Worm (Caenorhabditis elegans) whole organism, young adult: ENCODE data around the gene B0416.11.

Source experiments
- B0261.1 ChIP-seq: sonication (generic microtip); optimal IDR thresholded peaks from 2 replicates; lab custom pipeline; 2016; ENCODE audit warnings: mild to moderate bottlenecking, missing genetic modification characterization, moderate library complexity, missing compliant biosample characterization
- C06A6.2 ChIP-seq: fragments of 200-800 bp; sonication (Bioruptor generic); conservative IDR thresholded peaks from 2 replicates; pipeline ENCODE4 v1.3.6; 2022; ENCODE audit warnings: missing genetic modification characterization, missing compliant biosample characterization
- C17E4.6 ChIP-seq: fragments of 200-800 bp; sonication (Bioruptor generic); IDR thresholded peaks from 2 replicates; pipeline ENCODE4 v1.3.6; 2022; ENCODE audit warnings: missing genetic modification reagents, missing genetic modification characterization, missing compliant biosample characterization
- F10E7.11 ChIP-seq: sonication (generic microtip); optimal IDR thresholded peaks from 2 replicates; lab custom pipeline; 2017; ENCODE audit warnings: mild to moderate bottlenecking, missing genetic modification characterization, moderate library complexity, missing compliant biosample characterization
- F49E8.2 ChIP-seq: sonication (generic microtip); optimal IDR thresholded peaks from 3 replicates; lab custom pipeline; 2017; ENCODE audit warnings: missing genetic modification characterization, mild to moderate bottlenecking, missing compliant biosample characterization, antibody characterized with exemption, moderate library complexity; ENCODE audit not compliant: insufficient read depth
- F52B5.7 ChIP-seq: sonication (generic microtip); optimal IDR thresholded peaks from 2 replicates; lab custom pipeline; 2016; ENCODE audit warnings: mild to moderate bottlenecking, missing genetic modification characterization, missing compliant biosample characterization
- F55B11.4 ChIP-seq: sonication (generic microtip); optimal IDR thresholded peaks from 2 replicates; lab custom pipeline; 2016; ENCODE audit warnings: missing compliant biosample characterization, missing genetic modification characterization, borderline replicate concordance; ENCODE audit not compliant: insufficient read depth
- K11D2.4 ChIP-seq: fragments of 200-800 bp; sonication (Bioruptor generic); IDR thresholded peaks from 2 replicates; pipeline ENCODE4 v1.3.6; 2022; ENCODE audit warnings: missing genetic modification reagents, missing genetic modification characterization, missing compliant biosample characterization
- T07F8.4 ChIP-seq: sonication (generic microtip); optimal IDR thresholded peaks from 2 replicates; lab custom pipeline; 2016; ENCODE audit warnings: mild to moderate bottlenecking, missing genetic modification characterization, moderate library complexity, missing compliant biosample characterization
- Y53G8AR.9 ChIP-seq: fragments of 200-800 bp; sonication (Bioruptor generic); conservative IDR thresholded peaks from 2 replicates; pipeline ENCODE4 v1.3.6; 2022; ENCODE audit warnings: missing genetic modification reagents, missing genetic modification characterization, missing compliant biosample characterization
- Y56A3A.18 ChIP-seq: fragments of 200-800 bp; sonication (Bioruptor generic); IDR thresholded peaks from 2 replicates; pipeline ENCODE4 v1.3.6; 2022; ENCODE audit warnings: missing genetic modification reagents, missing genetic modification characterization, missing compliant biosample characterization
- Y95B8A.8 ChIP-seq: fragments of 200-800 bp; sonication (Bioruptor generic); IDR thresholded peaks from 2 replicates; pipeline ENCODE4 v1.3.6; 2022; ENCODE audit warnings: missing genetic modification reagents, missing genetic modification characterization, missing compliant biosample characterization
- ZK185.1 ChIP-seq: sonication (generic microtip); optimal IDR thresholded peaks from 2 replicates; lab custom pipeline; 2016; ENCODE audit warnings: mild to moderate bottlenecking, missing genetic modification characterization, missing compliant biosample characterization; ENCODE audit not compliant: poor library complexity, severe bottlenecking
- akir-1 ChIP-seq: fragments of 200-800 bp; sonication (Bioruptor generic); optimal IDR thresholded peaks from 2 replicates; lab custom pipeline; 2018; ENCODE audit warnings: mild to moderate bottlenecking, missing genetic modification characterization, moderate library complexity, missing compliant biosample characterization
- atf-7 ChIP-seq: sonication (generic microtip); optimal IDR thresholded peaks from 2 replicates; lab custom pipeline; 2017; ENCODE audit warnings: mild to moderate bottlenecking, missing genetic modification characterization, missing compliant biosample characterization
- attf-3 ChIP-seq: fragments of 200-800 bp; sonication (Bioruptor generic); conservative IDR thresholded peaks from 2 replicates; pipeline ENCODE4 v1.3.6; 2022; ENCODE audit warnings: missing genetic modification reagents, missing genetic modification characterization, missing compliant biosample characterization
- cebp-1 ChIP-seq, 2 experiments: fragments of 200-800 bp in 1 of 2; sonication (Bioruptor generic) in 1 of 2; sonication (generic microtip) in 1 of 2; IDR thresholded peaks in 1 of 2; optimal IDR thresholded peaks in 1 of 2; 2 replicates each; pipeline versions ENCODE4 v1.3.6 to Lab custom; 2017 to 2022; ENCODE audit warnings: missing compliant biosample characterization in 2 of 2, missing genetic modification characterization in 2 of 2, mild to moderate bottlenecking in 1 of 2, missing genetic modification reagents in 1 of 2, moderate library complexity in 1 of 2
- ceh-40 ChIP-seq: fragments of 200-800 bp; sonication (Bioruptor generic); IDR thresholded peaks from 2 replicates; pipeline ENCODE4 v1.3.6; 2022; ENCODE audit warnings: missing genetic modification characterization, missing compliant biosample characterization
- ceh-58 ChIP-seq: fragments of 200-800 bp; sonication (Bioruptor generic); IDR thresholded peaks from 2 replicates; pipeline ENCODE4 v1.3.6; 2022; ENCODE audit warnings: missing genetic modification characterization, missing compliant biosample characterization
- ceh-79 ChIP-seq: sonication (generic microtip); optimal IDR thresholded peaks from 2 replicates; lab custom pipeline; 2017; ENCODE audit warnings: mild to moderate bottlenecking, missing genetic modification characterization, missing compliant biosample characterization
- efl-1 ChIP-seq: fragments of 150-350 bp; optimal IDR thresholded peaks from 2 replicates; lab custom pipeline; 2014; ENCODE audit warnings: missing biosample characterization, missing genetic modification reagents, missing genetic modification characterization
- egl-18 ChIP-seq: fragments of 200-800 bp; sonication (Bioruptor generic); IDR thresholded peaks from 2 replicates; pipeline ENCODE4 v1.3.6; 2022; ENCODE audit warnings: missing genetic modification reagents, missing genetic modification characterization, missing compliant biosample characterization
- gei-17 ChIP-seq: fragments of 200-800 bp; sonication (Bioruptor generic); optimal IDR thresholded peaks from 2 replicates; lab custom pipeline; 2018; ENCODE audit warnings: mild to moderate bottlenecking, missing genetic modification characterization, missing compliant biosample characterization
- hlh-12 ChIP-seq: sonication (generic microtip); optimal IDR thresholded peaks from 2 replicates; lab custom pipeline; 2016; ENCODE audit warnings: missing genetic modification characterization, missing compliant biosample characterization
- hlh-26 ChIP-seq: fragments of 200-800 bp; sonication (Bioruptor generic); conservative IDR thresholded peaks from 2 replicates; pipeline ENCODE4 v1.3.6; 2022; ENCODE audit warnings: missing genetic modification reagents, missing genetic modification characterization, missing compliant biosample characterization
- hmg-20 ChIP-seq: fragments of 200-800 bp; sonication (Bioruptor generic); IDR thresholded peaks from 2 replicates; pipeline ENCODE4 v1.3.6; 2022; ENCODE audit warnings: missing genetic modification reagents, missing genetic modification characterization, missing compliant biosample characterization
- lag-1 ChIP-seq: fragments of 200-800 bp; sonication (Bioruptor generic); IDR thresholded peaks from 2 replicates; pipeline ENCODE4 v1.3.6; 2022; ENCODE audit warnings: missing genetic modification reagents, missing genetic modification characterization, missing compliant biosample characterization
- let-607 ChIP-seq, 2 experiments: fragments of 200-800 bp in 1 of 2; sonication (Bioruptor generic) in 1 of 2; sonication (generic microtip) in 1 of 2; optimal IDR thresholded peaks; 2 replicates each; lab custom pipeline; 2016 to 2018; ENCODE audit warnings: mild to moderate bottlenecking in 2 of 2, missing compliant biosample characterization in 2 of 2, missing genetic modification characterization in 2 of 2, moderate library complexity in 2 of 2, missing genotype in 1 of 2
- lin-26 ChIP-seq: fragments of 200-800 bp; sonication (Bioruptor generic); IDR thresholded peaks from 2 replicates; pipeline ENCODE4 v1.3.6; 2022; ENCODE audit warnings: missing genetic modification reagents, missing genetic modification characterization, missing compliant biosample characterization
- lsy-27 ChIP-seq: sonication (generic microtip); optimal IDR thresholded peaks from 2 replicates; lab custom pipeline; 2017; ENCODE audit warnings: missing genetic modification characterization, mild to moderate bottlenecking, missing compliant biosample characterization, antibody characterized with exemption, missing genotype, borderline replicate concordance; ENCODE audit not compliant: insufficient read depth
- madf-10 ChIP-seq: sonication (generic microtip); optimal IDR thresholded peaks from 2 replicates; lab custom pipeline; 2016; ENCODE audit warnings: mild to moderate bottlenecking, missing genetic modification characterization, missing compliant biosample characterization
- madf-3 ChIP-seq: fragments of 200-800 bp; sonication (Bioruptor generic); IDR thresholded peaks from 2 replicates; pipeline ENCODE4 v1.3.6; 2022; ENCODE audit warnings: missing genetic modification reagents, missing genetic modification characterization, missing compliant biosample characterization
- madf-8 ChIP-seq: fragments of 200-800 bp; sonication (Bioruptor generic); conservative IDR thresholded peaks from 2 replicates; pipeline ENCODE4 v1.3.6; 2022; ENCODE audit warnings: missing genetic modification reagents, missing genetic modification characterization, missing compliant biosample characterization
- mcd-1 ChIP-seq: fragments of 200-800 bp; sonication (Bioruptor generic); IDR thresholded peaks from 2 replicates; pipeline ENCODE4 v1.3.6; 2022; ENCODE audit warnings: missing genetic modification reagents, missing genetic modification characterization, missing compliant biosample characterization
- mxl-1 ChIP-seq: sonication (generic microtip); optimal IDR thresholded peaks from 2 replicates; lab custom pipeline; 2016; ENCODE audit warnings: missing genetic modification characterization, missing compliant biosample characterization
- nhr-179 ChIP-seq: sonication (generic microtip); optimal IDR thresholded peaks from 2 replicates; lab custom pipeline; 2016; ENCODE audit warnings: mild to moderate bottlenecking, missing genetic modification characterization, missing compliant biosample characterization
- nhr-80 ChIP-seq: sonication (generic microtip); optimal IDR thresholded peaks from 2 replicates; lab custom pipeline; 2016; ENCODE audit warnings: missing genetic modification characterization, missing compliant biosample characterization
- rec-8 ChIP-seq, 2 experiments: sonication (generic microtip); optimal IDR thresholded peaks; 2 replicates each; lab custom pipeline; 2016; ENCODE audit warnings: mild to moderate bottlenecking in 2 of 2, missing genetic modification characterization in 2 of 2, missing genetic modification reagents in 2 of 2, missing genotype in 2 of 2, missing biosample characterization in 1 of 2, missing compliant biosample characterization in 1 of 2, moderate library complexity in 1 of 2
- sea-2 ChIP-seq: fragments of 200-800 bp; sonication (Bioruptor generic); IDR thresholded peaks from 2 replicates; pipeline ENCODE4 v1.3.6; 2022; ENCODE audit warnings: missing genetic modification characterization, missing compliant biosample characterization
- somi-1 ChIP-seq: fragments of 200-800 bp; sonication (Bioruptor generic); optimal IDR thresholded peaks from 2 replicates; lab custom pipeline; 2018; ENCODE audit warnings: mild to moderate bottlenecking, missing genetic modification characterization, missing compliant biosample characterization
- unc-62 ChIP-seq: fragments of 150-350 bp; optimal IDR thresholded peaks from 2 replicates; lab custom pipeline; 2014; ENCODE audit warnings: missing biosample characterization, missing genetic modification reagents, missing genetic modification characterization
- zfh-2 ChIP-seq: fragments of 200-800 bp; sonication (Bioruptor generic); conservative IDR thresholded peaks from 2 replicates; pipeline ENCODE4 v1.3.6; 2022; ENCODE audit warnings: missing genetic modification reagents, missing genetic modification characterization, missing compliant biosample characterization
- ztf-22 ChIP-seq: fragments of 200-800 bp; sonication (Bioruptor generic); optimal IDR thresholded peaks from 2 replicates; lab custom pipeline; 2018; ENCODE audit warnings: mild to moderate bottlenecking, missing genetic modification characterization, moderate library complexity, missing compliant biosample characterization
- ztf-26 ChIP-seq: sonication (generic microtip); optimal IDR thresholded peaks from 2 replicates; lab custom pipeline; 2017; ENCODE audit warnings: missing genetic modification characterization, missing compliant biosample characterization
- ztf-6 ChIP-seq: fragments of 200-800 bp; sonication (Bioruptor generic); IDR thresholded peaks from 2 replicates; pipeline ENCODE4 v1.3.6; 2022; ENCODE audit warnings: missing genetic modification reagents, missing genetic modification characterization, missing compliant biosample characterization

The B0416.11 gene

DNA sequence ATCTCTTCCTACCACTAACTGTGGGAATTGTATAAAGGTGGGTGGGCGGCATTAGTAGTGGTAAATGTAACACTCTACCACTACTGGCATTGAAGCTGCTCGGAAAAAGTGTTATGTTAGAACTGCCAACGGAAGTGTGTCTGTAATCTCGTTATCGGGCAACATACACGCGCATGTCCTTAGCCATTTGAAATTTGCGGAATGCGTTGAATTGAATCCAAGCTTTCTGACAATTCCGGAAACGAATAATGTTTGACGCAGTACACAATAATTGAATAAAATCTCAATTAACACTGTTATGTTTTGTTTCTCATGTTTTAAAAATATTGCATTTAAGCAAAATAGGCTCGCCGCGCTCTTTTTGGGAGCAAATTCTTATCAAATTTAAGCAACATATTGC, 42.0 kb upstream of the B0416.11 start:
- TF ChIP-seq K11D2.4 (no peak), ZK185.1 (no peak), Y53G8AR.9 (no peak), lag-1 (GFP tag; lab: Robert Waterston, UW) (no peak), gei-17 (GFP tag; lab: Kevin White, UChicago) (no peak), ztf-26 (tag; lab: Kevin White, UChicago) (no peak), B0261.1 (tag; lab: Kevin White, UChicago) (no peak), hlh-12 (no peak), F10E7.11 (tag; lab: Kevin White, UChicago) (no peak), hlh-26 (GFP tag; lab: Robert Waterston, UW) (no peak), rec-8 (tag; optimal IDR thresholded peaks at IDR 0.05; lab: Kevin White, UChicago) (no peak), F55B11.4 (no peak), ztf-6 (GFP tag; lab: Robert Waterston, UW) (no peak)

ce11 chrX:9319080-9319479, 36.2 kb upstream of the B0416.11 start, which contains the start of gene npr-7:
Gene npr-7 (minus strand): TSS chrX:9319180.
- no peak for TF ChIP-seq Y95B8A.8 (GFP tag; lab: Robert Waterston, UW)
- TF ChIP-seq, all 124 proteins: peak for 0

ce11 chrX:9314397-9314796, 31.5 kb upstream of the B0416.11 start, which contains the start of gene ttr-38:
Gene ttr-38 (minus strand): TSS chrX:9314497.
- no peak for TF ChIP-seq C06A6.2
- no peak for TF ChIP-seq T07F8.4 (tag; lab: Kevin White, UChicago)
- no peak for TF ChIP-seq sea-2 (GFP tag; lab: Robert Waterston, UW)
- no peak for TF ChIP-seq ceh-79 (tag; lab: Kevin White, UChicago)
- TF ChIP-seq ceh-58, result no peak
- TF ChIP-seq ztf-22 (GFP tag; lab: Kevin White, UChicago), result no peak
- TF ChIP-seq efl-1 (GFP tag; lab: Kevin White, UChicago), result no peak
- TF ChIP-seq F10E7.11 (tag; lab: Kevin White, UChicago), result no peak
- no peak for TF ChIP-seq egl-18 (GFP tag; lab: Robert Waterston, UW)
- TF ChIP-seq atf-7 (tag; lab: Kevin White, UChicago), result no peak
- no peak for TF ChIP-seq hmg-20 (GFP tag; lab: Robert Waterston, UW)
- TF ChIP-seq F49E8.2 (tag; lab: Kevin White, UChicago), result no peak
- no peak for TF ChIP-seq unc-62 (GFP tag; lab: Kevin White, UChicago)
- no peak for TF ChIP-seq madf-3 (GFP tag; lab: Robert Waterston, UW)
- TF ChIP-seq nhr-80 (tag; lab: Kevin White, UChicago), result no peak
- TF ChIP-seq C17E4.6, result no peak
- no peak for TF ChIP-seq akir-1 (GFP tag; lab: Kevin White, UChicago)

DNA sequence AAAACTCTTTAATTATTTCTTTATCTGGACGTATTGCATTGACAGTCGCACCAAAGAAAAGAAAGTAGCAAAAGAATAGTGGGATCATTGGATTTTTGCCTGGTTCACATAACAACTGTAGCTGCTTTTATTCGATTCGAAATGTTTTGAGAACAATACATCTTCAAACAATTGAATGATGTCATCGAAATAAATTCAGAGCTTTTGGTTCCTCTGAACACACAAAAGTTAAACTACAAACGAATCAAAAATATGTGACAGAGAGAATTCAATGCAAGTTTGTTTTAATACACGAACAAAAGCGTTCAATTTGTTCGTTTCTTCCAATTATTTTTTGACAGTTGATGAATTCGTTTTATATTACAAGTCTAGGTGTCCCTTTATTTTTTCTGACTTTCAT, 28.3 kb upstream of the B0416.11 start, which contains the start of gene H29C22.1:
TSS of gene H29C22.1 (minus strand) at position 101 of the 400 bp plus-strand sequence.
- TF ChIP-seq lin-26 (GFP tag; lab: Robert Waterston, UW), result no peak
- no peak for TF ChIP-seq F55B11.4
- TF ChIP-seq attf-3, result no peak
- TF ChIP-seq mxl-1 (tag; lab: Kevin White, UChicago), result no peak
- TF ChIP-seq cebp-1 (GFP tag; IDR thresholded peaks at IDR 0.05; lab: Robert Waterston, UW), result no peak
- no peak for TF ChIP-seq cebp-1 (tag; optimal IDR thresholded peaks at IDR 0.05; lab: Kevin White, UChicago)
- no peak for TF ChIP-seq nhr-179
- TF ChIP-seq F52B5.7 (tag; lab: Kevin White, UChicago), result no peak
- TF ChIP-seq let-607 (tag; optimal IDR thresholded peaks at IDR 0.05; lab: Kevin White, UChicago), result no peak
- no peak for TF ChIP-seq ceh-40
- no peak for TF ChIP-seq lsy-27 (tag; lab: Kevin White, UChicago)
- no peak for TF ChIP-seq madf-8 (GFP tag; lab: Robert Waterston, UW)
- no peak for TF ChIP-seq nhr-80 (tag; lab: Kevin White, UChicago)
- no peak for TF ChIP-seq somi-1 (GFP tag; lab: Kevin White, UChicago)
- no peak for TF ChIP-seq mcd-1 (GFP tag; lab: Robert Waterston, UW)
- no peak for TF ChIP-seq ztf-26 (tag; lab: Kevin White, UChicago)
- TF ChIP-seq zfh-2 (GFP tag; lab: Robert Waterston, UW), result no peak
- TF ChIP-seq Y56A3A.18 (GFP tag; lab: Robert Waterston, UW), result no peak
- no peak for TF ChIP-seq madf-10 (tag; lab: Kevin White, UChicago)
